Fruit fly (Drosophila melanogaster): ENCODE data around the gene Ctl1.

Ctl1 gene

DNA sequence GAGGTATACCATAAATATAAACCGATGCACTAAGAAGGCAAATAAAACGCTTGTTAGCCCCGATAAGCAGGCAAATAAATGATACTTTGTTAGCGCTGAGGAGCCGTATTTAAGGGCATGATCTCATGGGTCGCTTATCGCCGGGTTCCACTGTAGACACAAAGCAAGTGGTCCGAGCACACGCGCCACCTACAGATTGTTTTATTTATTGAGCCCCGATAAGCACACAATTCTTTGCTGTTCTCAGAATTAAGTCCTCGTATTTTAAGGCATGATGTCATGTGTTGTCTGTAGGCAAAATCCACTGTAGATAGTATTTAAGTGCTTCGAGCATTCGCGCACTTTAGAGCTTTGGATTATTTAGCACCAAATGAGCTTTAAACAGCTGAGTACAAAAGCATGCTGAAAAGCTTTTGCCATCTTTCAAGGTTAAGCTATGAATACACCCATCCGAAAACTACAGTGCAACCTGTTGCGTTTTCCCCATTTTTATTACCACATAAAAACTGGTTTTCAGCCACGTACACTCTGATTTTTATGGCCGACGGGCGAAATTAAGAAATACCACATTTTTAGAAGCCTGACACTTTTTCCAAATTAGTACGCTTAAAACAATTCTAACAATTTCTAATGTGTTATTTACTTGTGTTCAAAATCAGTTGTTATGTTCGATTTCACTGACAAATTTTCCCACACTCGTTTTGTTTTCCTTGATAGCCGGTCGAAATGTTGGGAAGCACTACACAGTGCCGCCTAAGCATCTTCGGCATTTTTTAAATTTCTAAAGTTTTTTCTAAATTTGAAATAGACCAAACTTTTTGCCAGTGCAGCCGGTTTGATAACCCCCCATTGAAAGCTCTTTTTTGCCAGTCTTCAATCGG lies 38.1 kb upstream of the Ctl1 start, which contains the start of gene Sqor:
Gene Sqor (plus strand): TSS at position 732 of the 881 bp plus-strand sequence.
- TF ChIP-seq Sp1 (GFP tag; optimal IDR thresholded peaks at IDR 0.05) (peak; percentile 98), woc (GFP tag; optimal IDR thresholded peaks at IDR 0.05) (peak; percentile 96), h (GFP tag; optimal IDR thresholded peaks at IDR 0.05) (peak; percentile 93), dl (GFP tag; optimal IDR thresholded peaks at IDR 0.05; ENCODE audit: insufficient read depth in 1 of 2, partially characterized antibody in 2 of 2) (no peak), CG32264 (GFP tag; optimal IDR thresholded peaks at IDR 0.05) (peak; percentile 88), Mio (GFP tag; optimal IDR thresholded peaks at IDR 0.05) (peak; percentile 55), N (GFP tag; optimal IDR thresholded peaks at IDR 0.05) (peak; percentile 62), psq (GFP tag; optimal IDR thresholded peaks at IDR 0.05) (peak; percentile 86), Vsx2 (GFP tag; optimal IDR thresholded peaks at IDR 0.05; ENCODE audit: partially characterized antibody) (no peak), ey (GFP tag; optimal IDR thresholded peaks at IDR 0.05) (peak; percentile 93), sv (GFP tag; optimal IDR thresholded peaks at IDR 0.05) (peak; percentile 86), Hnf4 (GFP tag; optimal IDR thresholded peaks at IDR 0.05) (peak; percentile 82), sage (GFP tag; optimal IDR thresholded peaks at IDR 0.05) (peak; percentile 50), Myc (optimal IDR thresholded peaks at IDR 0.05) (peak; percentile 64), rgr (GFP tag; optimal IDR thresholded peaks at IDR 0.05) (peak; percentile 95), pan (optimal IDR thresholded peaks at IDR 0.05) (no peak), Hr78 (GFP tag; optimal IDR thresholded peaks at IDR 0.05) (peak; percentile 30), Jra (GFP tag; optimal IDR thresholded peaks at IDR 0.05) (peak; percentile 80), fru (GFP tag; optimal IDR thresholded peaks at IDR 0.05) (peak; percentile 95), GATAd (GFP tag; optimal IDR thresholded peaks at IDR 0.05) (peak; percentile 36), Hr83 (GFP tag; optimal IDR thresholded peaks at IDR 0.05; ENCODE audit: poor library complexity, severe bottlenecking) (peak; percentile 17), jim (GFP tag; optimal IDR thresholded peaks at IDR 0.05) (no peak), tai (GFP tag; optimal IDR thresholded peaks at IDR 0.05) (no peak), foxo (GFP tag; optimal IDR thresholded peaks at IDR 0.05) (peak; percentile 64 to 92), Abd-B (GFP tag; optimal IDR thresholded peaks at IDR 0.05) (no peak), Dfd (GFP tag; optimal IDR thresholded peaks at IDR 0.05) (no peak), brk (GFP tag; optimal IDR thresholded peaks at IDR 0.05) (peak; percentile 37), dsf (GFP tag; optimal IDR thresholded peaks at IDR 0.05; ENCODE audit: borderline replicate concordance) (peak; percentile 68), lola (GFP tag; optimal IDR thresholded peaks at IDR 0.05) (no peak), usp (GFP tag; optimal IDR thresholded peaks at IDR 0.05) (peak; percentile 44), Rel (GFP tag; optimal IDR thresholded peaks at IDR 0.05) (peak; percentile 67), Rel (tag; optimal IDR thresholded peaks at IDR 0.05) (peak; percentile 77), CG9705 (GFP tag; optimal IDR thresholded peaks at IDR 0.05) (peak; percentile 92), CrebA (GFP tag; optimal IDR thresholded peaks at IDR 0.05; ENCODE audit: borderline replicate concordance) (no peak), OdsH (GFP tag; optimal IDR thresholded peaks at IDR 0.05) (peak; percentile 93), Dif (GFP tag; optimal IDR thresholded peaks at IDR 0.05; ENCODE audit: partially characterized antibody) (no peak), br (GFP tag; optimal IDR thresholded peaks at IDR 0.05) (peak; percentile 94), dmrt93B (GFP tag; optimal IDR thresholded peaks at IDR 0.05) (peak; percentile 92), HLH106 (tag; optimal IDR thresholded peaks at IDR 0.05) (peak; percentile 95)

DNA sequence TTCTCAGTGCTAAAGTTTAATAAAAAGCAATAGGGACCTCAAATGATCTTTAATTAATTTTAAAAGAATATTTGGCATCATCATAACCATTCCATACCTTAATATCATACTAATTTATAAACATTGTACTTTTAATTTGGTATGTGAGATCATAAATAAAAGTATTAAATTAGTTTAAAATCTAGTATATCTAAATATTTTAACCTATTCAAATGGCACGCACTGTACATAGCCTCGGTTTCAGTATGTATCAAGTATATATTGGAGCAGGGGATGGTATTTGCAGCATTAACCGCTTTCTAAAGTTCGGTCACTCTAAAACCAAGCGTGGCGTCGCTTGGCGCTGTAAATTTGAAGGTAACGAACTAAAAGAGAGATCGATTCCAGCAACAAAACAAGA lies 35.3 kb upstream of the Ctl1 start, which contains the start of gene pav:
Gene pav (plus strand): TSS at position 307 of the 400 bp plus-strand sequence.
- peak; percentile 1 for TF ChIP-seq OdsH (GFP tag; optimal IDR thresholded peaks at IDR 0.05)
- TF ChIP-seq fru (GFP tag; optimal IDR thresholded peaks at IDR 0.05), result no peak
